Worm (Caenorhabditis elegans): ENCODE data around the gene fbxb-17.

ce11 chrII:1706385-1706784 is 30.2 kb downstream of the fbxb-17 start, which contains the start of gene sdz-18:
- no peak for TF ChIP-seq ceh-9 (tag; optimal IDR thresholded peaks at IDR 0.05)
- no peak for TF ChIP-seq K02D7.2 (tag; optimal IDR thresholded peaks at IDR 0.05)
- TF ChIP-seq gmeb-2 (tag; optimal IDR thresholded peaks at IDR 0.05), result no peak
- no peak for TF ChIP-seq ceh-18 (tag; optimal IDR thresholded peaks at IDR 0.05)

All from whole organism, late embryonic.